Worm (Caenorhabditis elegans) whole organism, mixed stage, embryonic: ENCODE data around the gene F09C6.15.

Experiments used
- elt-3 ChIP-seq: fragments of 150-350 bp; optimal IDR thresholded peaks from 2 replicates; lab custom pipeline; 2014; ENCODE audit warnings: missing biosample characterization, missing genetic modification characterization
- nhr-12 ChIP-seq: fragments of 150-350 bp; optimal IDR thresholded peaks from 2 replicates; lab custom pipeline; 2014; ENCODE audit warnings: missing biosample characterization, missing genetic modification characterization
- pha-4 ChIP-seq: fragments of 150-350 bp; optimal IDR thresholded peaks from 2 replicates; lab custom pipeline; 2018; ENCODE audit warnings: missing biosample characterization, missing genetic modification reagents, missing genetic modification characterization

DNA sequence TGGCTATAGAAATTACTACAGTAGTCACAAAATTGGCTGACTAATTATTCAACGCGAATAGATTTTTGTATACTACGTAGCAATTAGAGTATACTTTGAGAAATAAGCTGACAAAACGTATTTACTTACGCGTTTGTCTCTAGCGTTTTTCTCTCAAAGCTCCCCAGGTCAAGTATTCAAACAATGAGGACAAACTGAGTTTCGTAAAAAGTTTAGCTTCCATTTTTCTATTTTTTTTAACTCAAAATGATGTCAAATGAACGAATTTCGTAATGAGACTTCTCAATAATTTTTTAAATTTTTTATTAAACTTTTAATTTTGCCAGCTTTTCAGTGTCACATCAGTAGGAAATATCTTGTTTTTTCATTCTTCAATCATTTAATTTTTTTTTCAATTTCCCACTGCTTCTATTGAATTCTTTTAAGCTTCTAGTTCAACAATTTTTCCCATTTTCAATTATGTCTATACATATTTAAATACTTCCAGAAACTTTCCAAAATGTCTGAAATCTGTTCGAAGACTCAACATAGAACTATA, 4.7 kb upstream of the F09C6.15 start, which contains the start of the genes ifas-2 and fbxa-44:
- TF ChIP-seq elt-3 (tag; lab: Kevin White, UChicago) (no peak), pha-4 (tag; lab: Kevin White, UChicago) (no peak), nhr-12 (tag; lab: Kevin White, UChicago) (no peak)
